Worm (Caenorhabditis elegans): ENCODE data around the gene nbs-1.
A peak's percentile ranks its signal among the peaks of the same experiment; 100 is the strongest.

Gene nbs-1

DNA sequence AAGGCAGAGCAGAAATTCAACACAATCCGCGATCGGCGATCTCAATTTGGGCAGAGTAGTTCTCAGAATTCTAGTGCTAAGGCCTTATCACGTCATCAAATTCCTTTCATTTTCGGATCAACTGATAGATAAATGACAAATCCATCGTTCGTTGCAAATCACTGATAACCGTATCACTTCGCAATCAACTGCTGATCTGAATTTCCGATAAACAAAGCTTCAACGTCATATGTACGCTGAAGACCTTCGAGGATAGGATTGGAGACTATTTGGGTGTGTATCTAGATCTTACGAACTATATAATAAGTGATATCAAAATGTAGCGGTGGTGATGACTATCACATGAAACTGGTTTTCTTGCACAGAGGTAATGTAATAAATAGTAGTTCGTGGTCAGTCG is 39.0 kb downstream of the nbs-1 start:
- TF ChIP-seq C04F5.9 (tag; optimal IDR thresholded peaks at IDR 0.05) (no peak), elt-3 (tag; optimal IDR thresholded peaks at IDR 0.05) (peak in 2 of 6 experiments; percentile 6 to 55), efl-1 (optimal IDR thresholded peaks at IDR 0.05) (no peak), efl-1 (GFP tag; optimal IDR thresholded peaks at IDR 0.05 in 1 of 2) (peak in 1 of 2 experiments; percentile 13), lin-14 (GFP tag; optimal IDR thresholded peaks at IDR 0.05) (no peak), blmp-1 (tag; optimal IDR thresholded peaks at IDR 0.05) (peak; percentile 60), nhr-85 (tag) (peak; percentile 52), xbp-1 (tag; optimal IDR thresholded peaks at IDR 0.05) (no peak)

DNA sequence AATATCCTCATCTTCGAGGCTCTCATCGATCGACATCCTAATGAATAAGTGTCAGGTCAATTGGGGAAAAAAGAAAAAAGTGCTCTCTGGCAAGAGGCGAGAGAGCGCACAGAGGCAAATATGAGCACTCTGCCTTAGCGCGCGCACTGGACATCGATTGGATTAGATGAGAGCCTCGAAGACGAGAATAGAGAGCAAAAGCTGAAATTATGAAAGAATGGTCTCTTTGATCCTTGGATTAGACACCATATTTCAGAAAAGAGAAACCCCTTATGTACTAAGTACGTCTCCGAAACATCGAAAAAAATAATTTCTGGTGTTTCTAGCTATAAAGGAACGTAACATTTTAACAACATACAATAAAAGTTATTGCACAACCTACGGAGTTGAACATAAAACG is 41.1 kb downstream of the nbs-1 start, which contains the start of gene F45E10.2:
Gene F45E10.2, minus strand, starts transcription at position 101 of the 400 bp plus-strand sequence.
- TF ChIP-seq nhr-237 (tag; optimal IDR thresholded peaks at IDR 0.05) (no peak), pqm-1 (tag; optimal IDR thresholded peaks at IDR 0.05) (no peak), hlh-4 (tag; optimal IDR thresholded peaks at IDR 0.05) (no peak), C34B4.2 (tag; optimal IDR thresholded peaks at IDR 0.05) (no peak), alr-1 (tag; optimal IDR thresholded peaks at IDR 0.05; ENCODE audit: borderline replicate concordance) (no peak), egl-27 (tag; optimal IDR thresholded peaks at IDR 0.05) (no peak), swsn-7 (tag; optimal IDR thresholded peaks at IDR 0.05) (no peak), rnt-1 (tag; optimal IDR thresholded peaks at IDR 0.05) (no peak), F16B12.6 (tag; optimal IDR thresholded peaks at IDR 0.05) (no peak), fos-1 (tag; optimal IDR thresholded peaks at IDR 0.05) (no peak), lin-13 (GFP tag; optimal IDR thresholded peaks at IDR 0.05) (no peak), fkh-10 (GFP tag; optimal IDR thresholded peaks at IDR 0.05) (no peak), lin-39 (tag; optimal IDR thresholded peaks at IDR 0.05) (no peak), ztf-4 (tag; optimal IDR thresholded peaks at IDR 0.05) (no peak), lin-35 (GFP tag; optimal IDR thresholded peaks at IDR 0.05) (no peak), unc-98 (GFP tag; IDR thresholded peaks at IDR 0.05) (no peak), hlh-17 (GFP tag; optimal IDR thresholded peaks at IDR 0.05; ENCODE audit: borderline replicate concordance) (no peak), snu-23 (GFP tag; optimal IDR thresholded peaks at IDR 0.05) (no peak), mdl-1 (tag; optimal IDR thresholded peaks at IDR 0.05) (no peak)

ce11 chrII:11052526-11052925 is 43.8 kb downstream of the nbs-1 start:
- TF ChIP-seq vab-15 (tag; optimal IDR thresholded peaks at IDR 0.05) (no peak), irx-1 (tag; optimal IDR thresholded peaks at IDR 0.05) (no peak), mef-2 (tag; optimal IDR thresholded peaks at IDR 0.05) (no peak), unc-130 (tag; optimal IDR thresholded peaks at IDR 0.05) (no peak), lin-39 (tag; optimal IDR thresholded peaks at IDR 0.05) (no peak), xbp-1 (tag; optimal IDR thresholded peaks at IDR 0.05) (no peak), nhr-28 (tag; optimal IDR thresholded peaks at IDR 0.05) (no peak), nhr-76 (tag; optimal IDR thresholded peaks at IDR 0.05) (no peak), tbx-2 (tag; optimal IDR thresholded peaks at IDR 0.05) (no peak), mdl-1 (tag; optimal IDR thresholded peaks at IDR 0.05) (no peak), ceh-82 (tag; optimal IDR thresholded peaks at IDR 0.05) (no peak)

DNA sequence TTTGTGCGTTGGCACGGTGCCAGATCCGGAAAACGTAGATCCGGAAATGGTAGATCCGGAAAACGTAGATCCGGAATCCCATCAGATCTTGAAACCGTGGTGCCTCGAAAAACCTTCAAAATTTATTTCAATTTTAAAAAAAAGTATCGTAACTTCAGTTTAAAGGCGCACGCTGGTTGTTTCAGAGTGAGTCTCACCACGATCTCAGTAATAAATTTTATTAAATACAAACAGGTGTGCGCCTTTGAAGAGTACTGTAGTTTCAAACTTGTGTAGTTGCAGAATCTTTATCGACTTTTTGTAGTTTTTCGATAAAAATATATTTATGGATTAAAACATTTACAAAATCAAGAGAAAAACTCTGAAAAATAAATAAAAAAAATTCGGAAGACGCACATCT is 45.6 kb downstream of the nbs-1 start:
- TF ChIP-seq tlp-1 (tag; optimal IDR thresholded peaks at IDR 0.05) (no peak), zip-4 (GFP tag; optimal IDR thresholded peaks at IDR 0.05) (no peak), irx-1 (tag; optimal IDR thresholded peaks at IDR 0.05) (no peak), elt-2 (tag; optimal IDR thresholded peaks at IDR 0.05) (no peak), efl-3 (GFP tag; optimal IDR thresholded peaks at IDR 0.05) (no peak), nhr-19 (GFP tag; conservative IDR thresholded peaks at IDR 0.05) (no peak), fkh-10 (GFP tag; optimal IDR thresholded peaks at IDR 0.05) (no peak), hlh-4 (tag; optimal IDR thresholded peaks at IDR 0.05) (no peak), nhr-90 (tag; optimal IDR thresholded peaks at IDR 0.05; ENCODE audit: poor library complexity) (no peak), ceh-88 (GFP tag; IDR thresholded peaks at IDR 0.05) (no peak), fkh-4 (tag; optimal IDR thresholded peaks at IDR 0.05; ENCODE audit: borderline replicate concordance) (no peak), blmp-1 (tag; optimal IDR thresholded peaks at IDR 0.05) (no peak)
